Fruit fly (Drosophila melanogaster): ENCODE measurements around the gene Hmx.

The Hmx gene

dm6 chr3R:17558630-17559029 lies at the start of gene Hmx:
TSS of gene Hmx (plus strand) at chr3R:17558930.
- TF ChIP-seq CTCF (optimal IDR thresholded peaks at IDR 0.05) (no peak), CG8478 (optimal IDR thresholded peaks at IDR 0.05) (no peak)

dm6 chr3R:17526059-17526592 lies 32.6 kb upstream of the Hmx start:
- TF ChIP-seq CTCF (optimal IDR thresholded peaks at IDR 0.05) = no peak
- no peak for TF ChIP-seq CG8478 (optimal IDR thresholded peaks at IDR 0.05)

- no peak for TF ChIP-seq CG8478 (optimal IDR thresholded peaks at IDR 0.05)
- no peak for TF ChIP-seq CTCF (optimal IDR thresholded peaks at IDR 0.05)
Observed at dm6 chr3R:17530400-17530799, 28.3 kb upstream of the Hmx start.

dm6 chr3R:17534325-17535105 lies 24.2 kb upstream of the Hmx start, which contains the start of the genes CG5823 and P5cr-2:
TSS of gene CG5823 (minus strand) at chr3R:17534587.
TSS of gene P5cr-2 (plus strand) at chr3R:17534815.
- TF ChIP-seq CG8478 (optimal IDR thresholded peaks at IDR 0.05) (no peak), CTCF (optimal IDR thresholded peaks at IDR 0.05) (peak; percentile 55 to 66)

- TF ChIP-seq CG8478 (optimal IDR thresholded peaks at IDR 0.05) = no peak
Observed at dm6 chr3R:17535106-17535764, 23.5 kb upstream of the Hmx start.

- TF ChIP-seq CG8478 (optimal IDR thresholded peaks at IDR 0.05) (no peak), CTCF (optimal IDR thresholded peaks at IDR 0.05) (no peak)
Observed at dm6 chr3R:17536594-17537158, 22.1 kb upstream of the Hmx start.

dm6 chr3R:17539789-17540496 lies 18.8 kb upstream of the Hmx start, which contains the start of gene SF1:
TSS of gene SF1 (plus strand) at chr3R:17540421.
- TF ChIP-seq CG8478 (optimal IDR thresholded peaks at IDR 0.05) (no peak), CTCF (optimal IDR thresholded peaks at IDR 0.05) (no peak)

dm6 chr3R:17540497-17540822 lies 18.3 kb upstream of the Hmx start:
- no peak for TF ChIP-seq CTCF (optimal IDR thresholded peaks at IDR 0.05)
- no peak for TF ChIP-seq CG8478 (optimal IDR thresholded peaks at IDR 0.05)

dm6 chr3R:17544594-17544993 lies 14.1 kb upstream of the Hmx start:
- no peak for TF ChIP-seq CG8478 (optimal IDR thresholded peaks at IDR 0.05)
- no peak for TF ChIP-seq CTCF (optimal IDR thresholded peaks at IDR 0.05)

- TF ChIP-seq CTCF (optimal IDR thresholded peaks at IDR 0.05) = no peak
- TF ChIP-seq CG8478 (optimal IDR thresholded peaks at IDR 0.05) = no peak
Observed at dm6 chr3R:17546115-17546705, 12.5 kb upstream of the Hmx start, which contains the start of gene Prx3. TSS of gene Prx3 (minus strand) at chr3R:17546531.

dm6 chr3R:17549985-17550384 lies 8.7 kb upstream of the Hmx start:
- TF ChIP-seq CTCF (optimal IDR thresholded peaks at IDR 0.05) = no peak

- TF ChIP-seq CG8478 (optimal IDR thresholded peaks at IDR 0.05) (no peak), CTCF (optimal IDR thresholded peaks at IDR 0.05) (no peak)
Observed at dm6 chr3R:17550827-17551468, 7.8 kb upstream of the Hmx start.

dm6 chr3R:17557487-17557886 lies 1.2 kb upstream of the Hmx start:
- no peak for TF ChIP-seq CTCF (optimal IDR thresholded peaks at IDR 0.05)
- TF ChIP-seq CG8478 (optimal IDR thresholded peaks at IDR 0.05) = no peak

dm6 chr3R:17561175-17561574 lies 2.4 kb downstream of the Hmx start:
- TF ChIP-seq CG8478 (optimal IDR thresholded peaks at IDR 0.05) (no peak), CTCF (optimal IDR thresholded peaks at IDR 0.05) (no peak)

Data from S2 (cell line).